Fruit fly (Drosophila melanogaster) whole organism, wandering third instar larva: ENCODE measurements around the gene Ada2a.

Source experiments
- Abd-B ChIP-seq: fragments of >200 bp; optimal IDR thresholded peaks from 2 replicates; lab custom pipeline; 2017; ENCODE audit warnings: missing biosample characterization, missing genetic modification characterization
- CG32264 ChIP-seq: fragments of 200-800 bp; sonication (Bioruptor generic); optimal IDR thresholded peaks from 2 replicates; lab custom pipeline; 2016; ENCODE audit warnings: missing biosample characterization, missing genetic modification characterization
- CrebA ChIP-seq: fragments of 200-800 bp; sonication (Bioruptor generic); optimal IDR thresholded peaks from 2 replicates; lab custom pipeline; 2016; ENCODE audit warnings: missing biosample characterization, mild to moderate bottlenecking, missing genetic modification characterization, borderline replicate concordance
- Dfd ChIP-seq: fragments of >200 bp; optimal IDR thresholded peaks from 2 replicates; lab custom pipeline; 2017; ENCODE audit warnings: missing biosample characterization, missing genetic modification characterization
- Dif ChIP-seq: fragments of 200-275, 200-300 bp; sonication (Bioruptor generic); optimal IDR thresholded peaks from 2 replicates; lab custom pipeline; 2018; ENCODE audit warnings: missing biosample characterization, missing genetic modification characterization; ENCODE audit not compliant: partially characterized antibody
- GATAd ChIP-seq: sonication (Bioruptor generic); optimal IDR thresholded peaks from 2 replicates; lab custom pipeline; 2016; ENCODE audit warnings: missing biosample characterization, missing genetic modification characterization
- HLH106 ChIP-seq: fragments of 200-800 bp; optimal IDR thresholded peaks from 3 replicates; lab custom pipeline; 2019; ENCODE audit warnings: missing biosample characterization, mild to moderate bottlenecking, missing genetic modification characterization, moderate library complexity
- Hr78 ChIP-seq: fragments of >200 bp; optimal IDR thresholded peaks from 2 replicates; lab custom pipeline; 2017; ENCODE audit warnings: missing biosample characterization, missing genetic modification characterization
- Hr83 ChIP-seq: fragments of 200-300 bp; sonication (Bioruptor generic); optimal IDR thresholded peaks from 2 replicates; lab custom pipeline; 2016; ENCODE audit warnings: missing biosample characterization, mild to moderate bottlenecking, missing genetic modification characterization, moderate library complexity; ENCODE audit not compliant: poor library complexity, severe bottlenecking
- N ChIP-seq: fragments of >200 bp; optimal IDR thresholded peaks from 2 replicates; lab custom pipeline; 2018; ENCODE audit warnings: missing biosample characterization, missing external identifiers, missing genetic modification characterization
- Rel ChIP-seq, 2 experiments: fragments of 200-800 bp; sonication (Bioruptor generic) in 1 of 2; optimal IDR thresholded peaks; 2 replicates in 1 of 2; 3 replicates in 1 of 2; lab custom pipeline; 2016 to 2019; ENCODE audit warnings: mild to moderate bottlenecking in 2 of 2, missing biosample characterization in 2 of 2, missing genetic modification characterization in 2 of 2, moderate library complexity in 1 of 2
- Sp1 ChIP-seq: fragments of 200-800 bp; sonication (Bioruptor generic); optimal IDR thresholded peaks from 3 replicates; lab custom pipeline; 2019; ENCODE audit warnings: missing biosample characterization, mild to moderate bottlenecking, missing genetic modification characterization, moderate library complexity
- Vsx2 ChIP-seq: fragments of 200-300, 225-300 bp; sonication (Bioruptor generic); optimal IDR thresholded peaks from 2 replicates; lab custom pipeline; 2018; ENCODE audit warnings: missing biosample characterization, missing genetic modification characterization; ENCODE audit not compliant: partially characterized antibody
- br ChIP-seq: fragments of 200-800 bp; sonication (Bioruptor generic); optimal IDR thresholded peaks from 2 replicates; lab custom pipeline; 2016; ENCODE audit warnings: missing biosample characterization, missing genetic modification characterization
- brk ChIP-seq: fragments of 200-800 bp; sonication (Bioruptor generic); optimal IDR thresholded peaks from 2 replicates; lab custom pipeline; 2016; ENCODE audit warnings: missing biosample characterization, mild to moderate bottlenecking, missing genetic modification characterization
- dl ChIP-seq, 2 experiments: fragments of 175-275, 200-275 bp in 1 of 2; fragments of 200-275 bp in 1 of 2; sonication (Bioruptor generic); optimal IDR thresholded peaks; lab custom pipeline; 2018; ENCODE audit warnings: mild to moderate bottlenecking in 2 of 2, missing biosample characterization in 2 of 2, missing genetic modification characterization in 2 of 2, moderate library complexity in 2 of 2; ENCODE audit not compliant: partially characterized antibody in 2 of 2, insufficient read depth in 1 of 2
- dmrt93B ChIP-seq: fragments of 200-800 bp; sonication (Bioruptor generic); optimal IDR thresholded peaks from 2 replicates; lab custom pipeline; 2018; ENCODE audit warnings: missing biosample characterization, mild to moderate bottlenecking, missing genetic modification characterization
- dsf ChIP-seq: sonication (Bioruptor generic); optimal IDR thresholded peaks from 2 replicates; lab custom pipeline; 2016; ENCODE audit warnings: missing biosample characterization, missing genetic modification characterization, borderline replicate concordance
- ey ChIP-seq: fragments of 200-800 bp; sonication (Bioruptor generic); optimal IDR thresholded peaks from 2 replicates; lab custom pipeline; 2016; ENCODE audit warnings: missing biosample characterization, missing genetic modification characterization
- foxo ChIP-seq, 2 experiments: fragments of 200-800 bp; sonication (Bioruptor generic); optimal IDR thresholded peaks; 2 replicates in 1 of 2; 3 replicates in 1 of 2; lab custom pipeline; 2016 to 2017; ENCODE audit warnings: missing biosample characterization in 2 of 2, missing genetic modification characterization in 2 of 2
- h ChIP-seq: fragments of 200-800 bp; sonication (Bioruptor generic); optimal IDR thresholded peaks from 3 replicates; lab custom pipeline; 2016; ENCODE audit warnings: missing biosample characterization, mild to moderate bottlenecking, missing genetic modification characterization
- lola ChIP-seq: fragments of >200 bp; optimal IDR thresholded peaks from 2 replicates; lab custom pipeline; 2017; ENCODE audit warnings: missing biosample characterization, missing genetic modification characterization
- pan ChIP-seq: fragments of >200 bp; optimal IDR thresholded peaks from 2 replicates; lab custom pipeline; 2017
- psq ChIP-seq: fragments of 200-800 bp; sonication (Bioruptor generic); optimal IDR thresholded peaks from 3 replicates; lab custom pipeline; 2017; ENCODE audit warnings: missing biosample characterization, mild to moderate bottlenecking, missing genetic modification characterization, moderate library complexity
- sage ChIP-seq: fragments of 200-800 bp; sonication (Bioruptor generic); optimal IDR thresholded peaks from 2 replicates; lab custom pipeline; 2016; ENCODE audit warnings: missing biosample characterization, mild to moderate bottlenecking, missing genetic modification characterization
- sv ChIP-seq: fragments of 200-800 bp; sonication (Bioruptor generic); optimal IDR thresholded peaks from 3 replicates; lab custom pipeline; 2016; ENCODE audit warnings: missing biosample characterization, missing genetic modification characterization
- usp ChIP-seq: fragments of >200 bp; optimal IDR thresholded peaks from 2 replicates; lab custom pipeline; 2017; ENCODE audit warnings: missing biosample characterization, missing genetic modification characterization
- woc ChIP-seq: sonication (Bioruptor generic); optimal IDR thresholded peaks from 2 replicates; lab custom pipeline; 2016; ENCODE audit warnings: missing biosample characterization, mild to moderate bottlenecking, missing genetic modification characterization

Ada2a gene

dm6 chr3R:18292371-18292770, 37.1 kb upstream of the Ada2a start:
- no peak for TF ChIP-seq Abd-B (GFP tag; lab: Kevin White, UChicago)
- no peak for TF ChIP-seq br (GFP tag; lab: Kevin White, UChicago)
- no peak for TF ChIP-seq Rel (GFP tag; optimal IDR thresholded peaks at IDR 0.05; lab: Kevin White, UChicago)
- peak; percentile 77 for TF ChIP-seq Rel (tag; optimal IDR thresholded peaks at IDR 0.05; lab: Kevin White, UChicago)

DNA sequence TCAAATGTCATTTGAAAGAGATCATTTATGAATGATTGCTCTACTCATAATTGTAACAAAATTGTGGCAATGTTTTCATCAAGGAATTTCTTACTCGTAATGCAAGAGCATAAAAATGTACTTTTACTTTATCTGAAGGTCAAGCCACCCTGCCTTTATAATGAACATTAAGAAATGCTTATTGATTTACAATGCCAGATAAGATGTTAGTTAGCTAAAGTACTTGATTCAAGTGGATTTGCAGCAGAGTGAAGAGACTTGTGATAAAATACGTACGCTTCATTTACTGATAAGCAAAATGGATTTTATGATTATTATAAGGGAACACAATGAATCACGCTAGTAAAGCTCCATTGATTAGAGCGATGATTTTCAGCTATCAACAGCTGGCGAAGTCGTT, 36.5 kb upstream of the Ada2a start:
- no peak for TF ChIP-seq Hr83 (GFP tag; lab: Kevin White, UChicago)
- TF ChIP-seq foxo (GFP tag; optimal IDR thresholded peaks at IDR 0.05; lab: Kevin White, UChicago): no peak
- no peak for TF ChIP-seq Rel (GFP tag; optimal IDR thresholded peaks at IDR 0.05; lab: Kevin White, UChicago)
- TF ChIP-seq Rel (tag; optimal IDR thresholded peaks at IDR 0.05; lab: Kevin White, UChicago): no peak
- no peak for TF ChIP-seq brk (GFP tag; lab: Kevin White, UChicago)
- no peak for TF ChIP-seq GATAd (GFP tag; lab: Kevin White, UChicago)
- TF ChIP-seq h (GFP tag; lab: Kevin White, UChicago): peak; percentile 1

dm6 chr3R:18288677-18289076, 33.4 kb upstream of the Ada2a start, which contains the start of gene CG7131:
TSS of gene CG7131 (minus strand) at chr3R:18288777.
- no peak for TF ChIP-seq sv
- no peak for TF ChIP-seq pan (lab: Kevin White, UChicago)
- no peak for TF ChIP-seq Sp1 (GFP tag; lab: Kevin White, UChicago)
- TF ChIP-seq N (GFP tag; lab: Kevin White, UChicago): no peak
- TF ChIP-seq Hr83 (GFP tag; lab: Kevin White, UChicago): no peak
- TF ChIP-seq h (GFP tag; lab: Kevin White, UChicago): no peak
- TF ChIP-seq brk (GFP tag; lab: Kevin White, UChicago): no peak
- TF ChIP-seq dmrt93B: no peak
- no peak for TF ChIP-seq Rel (GFP tag; optimal IDR thresholded peaks at IDR 0.05; lab: Kevin White, UChicago)
- no peak for TF ChIP-seq Rel (tag; optimal IDR thresholded peaks at IDR 0.05; lab: Kevin White, UChicago)
- no peak for TF ChIP-seq HLH106 (tag; lab: Kevin White, UChicago)
- no peak for TF ChIP-seq GATAd (GFP tag; lab: Kevin White, UChicago)
- TF ChIP-seq lola (GFP tag; lab: Kevin White, UChicago): no peak
- TF ChIP-seq dl (GFP tag; optimal IDR thresholded peaks at IDR 0.05; lab: Kevin White, UChicago; ENCODE audit: insufficient read depth in 1 of 2, partially characterized antibody in 2 of 2): no peak
- no peak for TF ChIP-seq usp (GFP tag; lab: Kevin White, UChicago)
- TF ChIP-seq psq (GFP tag; lab: Kevin White, UChicago): no peak
- no peak for TF ChIP-seq dsf (GFP tag; lab: Kevin White, UChicago)
- TF ChIP-seq CrebA (GFP tag; lab: Kevin White, UChicago): no peak
- no peak for TF ChIP-seq CG32264

dm6 chr3R:18283441-18283840, 28.2 kb upstream of the Ada2a start, which contains the start of the genes CG14312 and CG8064:
TSS of gene CG14312 (minus strand) at chr3R:18283528.
TSS of gene CG8064 (plus strand) at chr3R:18283660.
- TF ChIP-seq HLH106 (tag; lab: Kevin White, UChicago) (no peak), Rel (GFP tag; optimal IDR thresholded peaks at IDR 0.05; lab: Kevin White, UChicago) (no peak), Rel (tag; optimal IDR thresholded peaks at IDR 0.05; lab: Kevin White, UChicago) (peak; percentile 27)

DNA sequence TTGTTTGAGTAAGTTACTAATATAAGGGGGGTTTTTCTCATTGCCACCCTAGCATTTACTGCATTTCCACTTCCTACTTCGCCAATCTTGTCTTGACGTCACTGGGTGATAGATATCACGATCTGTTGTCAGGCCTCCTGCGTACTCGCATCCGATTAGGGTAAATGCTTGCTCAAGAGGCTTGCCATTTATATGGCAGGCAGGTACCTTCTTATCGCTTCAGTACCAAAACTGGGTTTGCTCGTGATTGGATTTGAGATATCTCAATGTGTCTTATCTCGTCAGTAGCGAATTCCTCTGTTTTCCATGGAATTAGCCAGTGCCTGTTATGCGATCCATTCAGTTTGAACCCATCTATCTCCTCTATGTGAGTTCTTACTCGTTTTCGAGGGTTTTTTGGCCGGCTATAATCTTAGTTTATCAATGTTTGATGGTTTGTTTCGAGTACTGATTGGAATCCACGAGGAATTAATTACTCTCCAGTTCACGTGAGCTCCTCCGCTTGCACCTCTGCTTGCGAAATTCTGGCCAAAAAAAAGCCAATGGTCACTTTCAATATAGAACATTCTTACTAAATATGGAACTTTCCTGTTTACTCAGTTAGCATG, 25.7 kb upstream of the Ada2a start:
- no peak for TF ChIP-seq Rel (GFP tag; optimal IDR thresholded peaks at IDR 0.05; lab: Kevin White, UChicago)
- TF ChIP-seq Rel (tag; optimal IDR thresholded peaks at IDR 0.05; lab: Kevin White, UChicago): peak; percentile 3
- TF ChIP-seq Vsx2: no peak
- TF ChIP-seq sage (GFP tag; lab: Kevin White, UChicago): no peak

- TF ChIP-seq Vsx2 (no peak), Hr83 (GFP tag; lab: Kevin White, UChicago) (no peak), GATAd (GFP tag; lab: Kevin White, UChicago) (no peak), Hr78 (GFP tag; lab: Kevin White, UChicago) (no peak), h (GFP tag; lab: Kevin White, UChicago) (peak; percentile 11), Rel (GFP tag; optimal IDR thresholded peaks at IDR 0.05; lab: Kevin White, UChicago) (no peak), Rel (tag; optimal IDR thresholded peaks at IDR 0.05; lab: Kevin White, UChicago) (peak; percentile 98), Abd-B (GFP tag; lab: Kevin White, UChicago) (no peak), dmrt93B (no peak), usp (GFP tag; lab: Kevin White, UChicago) (no peak), ey (GFP tag; lab: Kevin White, UChicago) (no peak), CrebA (GFP tag; lab: Kevin White, UChicago) (no peak), psq (GFP tag; lab: Kevin White, UChicago) (no peak), woc (GFP tag; lab: Kevin White, UChicago) (no peak), Dif (GFP tag; lab: Kevin White, UChicago) (no peak), Dfd (GFP tag; lab: Kevin White, UChicago) (no peak)
These were observed 24.8 kb upstream of the Ada2a start for dm6 chr3R:18280133-18280532.
